Worm (Caenorhabditis elegans) whole organism, young adult: ENCODE measurements around the gene K10C2.12.

Source experiments
- B0035.1 ChIP-seq: sonication (generic microtip); optimal IDR thresholded peaks from 2 replicates; lab custom pipeline; 2016; ENCODE audit warnings: missing genetic modification characterization, mild to moderate bottlenecking, missing compliant biosample characterization, missing genotype, missing genetic modification reagents
- B0336.3 ChIP-seq: fragments of 200-800 bp; sonication (Bioruptor generic); IDR thresholded peaks from 2 replicates; pipeline ENCODE4 v1.3.6; 2022; ENCODE audit warnings: missing genetic modification characterization, missing compliant biosample characterization
- ccch-3 ChIP-seq: fragments of 200-800 bp; sonication (Bioruptor generic); optimal IDR thresholded peaks from 2 replicates; lab custom pipeline; 2018; ENCODE audit warnings: mild to moderate bottlenecking, missing genetic modification characterization, missing compliant biosample characterization
- ceh-100 ChIP-seq: fragments of 200-800 bp; sonication (Bioruptor generic); IDR thresholded peaks from 2 replicates; pipeline ENCODE4 v1.3.6; 2022; ENCODE audit warnings: missing genetic modification reagents, missing genetic modification characterization, missing compliant biosample characterization
- ceh-40 ChIP-seq: fragments of 200-800 bp; sonication (Bioruptor generic); IDR thresholded peaks from 2 replicates; pipeline ENCODE4 v1.3.6; 2022; ENCODE audit warnings: missing genetic modification characterization, missing compliant biosample characterization
- ceh-79 ChIP-seq: sonication (generic microtip); optimal IDR thresholded peaks from 2 replicates; lab custom pipeline; 2017; ENCODE audit warnings: mild to moderate bottlenecking, missing genetic modification characterization, missing compliant biosample characterization
- dpl-1 ChIP-seq: fragments of 150-350 bp; optimal IDR thresholded peaks from 2 replicates; lab custom pipeline; 2014; ENCODE audit warnings: missing biosample characterization, missing genetic modification reagents, missing genetic modification characterization
- efl-1 ChIP-seq: fragments of 150-350 bp; optimal IDR thresholded peaks from 2 replicates; lab custom pipeline; 2014; ENCODE audit warnings: missing biosample characterization, missing genetic modification reagents, missing genetic modification characterization
- nhr-179 ChIP-seq: sonication (generic microtip); optimal IDR thresholded peaks from 2 replicates; lab custom pipeline; 2016; ENCODE audit warnings: mild to moderate bottlenecking, missing genetic modification characterization, missing compliant biosample characterization
- nhr-90 ChIP-seq: sonication (generic microtip); optimal IDR thresholded peaks from 2 replicates; lab custom pipeline; 2016; ENCODE audit warnings: missing genotype, mild to moderate bottlenecking, missing genetic modification characterization, missing compliant biosample characterization
- somi-1 ChIP-seq: fragments of 200-800 bp; sonication (Bioruptor generic); optimal IDR thresholded peaks from 2 replicates; lab custom pipeline; 2018; ENCODE audit warnings: mild to moderate bottlenecking, missing genetic modification characterization, missing compliant biosample characterization
- unc-62 ChIP-seq: fragments of 150-350 bp; optimal IDR thresholded peaks from 2 replicates; lab custom pipeline; 2014; ENCODE audit warnings: missing biosample characterization, missing genetic modification reagents, missing genetic modification characterization
- xnd-1 ChIP-seq: sonication (generic microtip); optimal IDR thresholded peaks from 2 replicates; lab custom pipeline; 2016; ENCODE audit warnings: missing genotype, missing genetic modification reagents, missing genetic modification characterization, missing compliant biosample characterization

DNA sequence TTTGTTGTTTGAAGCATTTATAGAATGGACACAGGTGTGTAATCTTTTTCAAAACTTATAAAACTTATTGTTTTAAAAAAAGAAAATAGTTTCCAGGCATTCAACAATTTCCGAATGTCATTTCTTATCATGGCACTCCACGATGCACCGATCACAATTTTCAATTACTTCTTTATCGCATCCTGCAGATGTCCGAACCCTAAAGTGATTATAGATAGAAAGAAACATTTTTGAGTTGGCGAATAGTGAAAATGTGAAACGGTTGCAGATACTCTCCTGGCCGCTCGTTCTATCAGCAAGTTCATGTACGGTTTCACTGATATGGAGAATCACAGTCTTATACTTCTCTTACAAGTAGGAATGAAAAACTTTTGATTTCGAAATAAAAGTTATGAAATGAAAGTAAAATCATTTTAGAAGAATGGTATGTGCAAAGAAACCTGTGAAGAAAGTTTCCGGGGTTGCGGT is 42.4 kb upstream of the K10C2.12 start, which contains the start of gene C15B12.2:
- TF ChIP-seq somi-1 (GFP tag; lab: Kevin White, UChicago), result no peak
- TF ChIP-seq nhr-179, result no peak
- TF ChIP-seq ceh-40, result no peak
- TF ChIP-seq xnd-1 (tag; lab: Kevin White, UChicago), result no peak
- no peak for TF ChIP-seq ceh-100 (GFP tag; lab: Robert Waterston, UW)
- no peak for TF ChIP-seq ceh-79
- TF ChIP-seq efl-1, result no peak
- TF ChIP-seq unc-62 (GFP tag; lab: Kevin White, UChicago), result no peak
- TF ChIP-seq nhr-90 (tag; lab: Kevin White, UChicago), result no peak
- TF ChIP-seq ccch-3 (GFP tag; lab: Kevin White, UChicago), result no peak
- no peak for TF ChIP-seq dpl-1 (GFP tag; lab: Kevin White, UChicago)
- TF ChIP-seq B0035.1 (tag; lab: Kevin White, UChicago), result no peak
- no peak for TF ChIP-seq B0336.3 (GFP tag; lab: Robert Waterston, UW)
